Worm (Caenorhabditis elegans): ENCODE measurements around the gene srw-101.

DNA sequence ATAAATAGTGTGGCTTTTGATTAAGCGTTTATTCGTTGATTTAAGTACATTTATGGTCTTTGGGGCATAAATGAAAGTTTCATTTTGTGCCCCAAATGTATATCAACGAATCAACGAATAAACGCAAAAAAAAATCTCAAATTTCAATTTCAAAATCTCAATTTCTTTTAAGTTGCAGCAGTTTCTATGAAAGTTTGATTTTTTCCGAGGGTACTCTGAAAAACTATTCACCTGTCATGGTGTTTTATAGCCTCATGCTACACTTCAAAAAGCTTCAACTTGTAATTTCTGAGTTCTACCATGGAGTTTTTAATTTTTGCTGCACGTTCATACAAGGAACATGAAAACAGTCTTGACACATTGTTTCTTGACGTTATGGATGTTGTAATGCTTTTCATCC is 30.4 kb downstream of the srw-101 start, which contains the start of gene ZK697.1:
- TF ChIP-seq klf-2 (GFP tag; conservative IDR thresholded peaks at IDR 0.05), result no peak
- no peak for TF ChIP-seq T22C8.4 (GFP tag; IDR thresholded peaks at IDR 0.05)
- no peak for TF ChIP-seq ref-1 (GFP tag; conservative IDR thresholded peaks at IDR 0.05)
- no peak for TF ChIP-seq flt-1 (GFP tag; IDR thresholded peaks at IDR 0.05)
- TF ChIP-seq med-1 (GFP tag; optimal IDR thresholded peaks at IDR 0.05; ENCODE audit: insufficient read depth), result no peak
- TF ChIP-seq tab-1 (GFP tag; IDR thresholded peaks at IDR 0.05), result no peak
- no peak for TF ChIP-seq ztf-29 (GFP tag; IDR thresholded peaks at IDR 0.05)

Measured in whole organism, midembryonic.